Worm (Caenorhabditis elegans): ENCODE data around the gene C11D2.4.

Gene C11D2.4

ce11 chrIV:6156833-6157232, at the start of gene C11D2.4:
Gene C11D2.4 (minus strand): TSS chrIV:6156960.
- TF ChIP-seq ces-1 (GFP tag; optimal IDR thresholded peaks at IDR 0.05): peak; percentile 10
- TF ChIP-seq unc-120 (tag; optimal IDR thresholded peaks at IDR 0.05; ENCODE audit: poor library complexity, severe bottlenecking): no peak
- TF ChIP-seq nhr-2 (tag; optimal IDR thresholded peaks at IDR 0.05): no peak
- TF ChIP-seq lin-32 (GFP tag; optimal IDR thresholded peaks at IDR 0.05): no peak
- no peak for TF ChIP-seq unc-39 (tag; optimal IDR thresholded peaks at IDR 0.05)
- TF ChIP-seq hlh-1 (tag; optimal IDR thresholded peaks at IDR 0.05): no peak
- TF ChIP-seq nhr-12 (tag; optimal IDR thresholded peaks at IDR 0.05): no peak
- no peak for TF ChIP-seq ztf-11 (tag; optimal IDR thresholded peaks at IDR 0.05)
- TF ChIP-seq mls-2 (tag; optimal IDR thresholded peaks at IDR 0.05): no peak
- TF ChIP-seq mep-1 (tag; optimal IDR thresholded peaks at IDR 0.05): peak; percentile 18
- TF ChIP-seq nhr-237 (tag; optimal IDR thresholded peaks at IDR 0.05): peak; percentile 16
- TF ChIP-seq ceh-83 (GFP tag; optimal IDR thresholded peaks at IDR 0.05): no peak
- TF ChIP-seq nhr-28 (tag; optimal IDR thresholded peaks at IDR 0.05): no peak
- no peak for TF ChIP-seq tbx-8 (GFP tag; optimal IDR thresholded peaks at IDR 0.05)
- no peak for TF ChIP-seq blmp-1 (tag; optimal IDR thresholded peaks at IDR 0.05)
- no peak for TF ChIP-seq M03D4.4 (tag; optimal IDR thresholded peaks at IDR 0.05)
- TF ChIP-seq sem-2 (GFP tag; optimal IDR thresholded peaks at IDR 0.05): no peak
- no peak for TF ChIP-seq sptf-1 (tag; optimal IDR thresholded peaks at IDR 0.05)
- TF ChIP-seq lin-13 (tag; optimal IDR thresholded peaks at IDR 0.05): no peak
- TF ChIP-seq snpc-4 (tag; optimal IDR thresholded peaks at IDR 0.05): no peak
- TF ChIP-seq flh-1 (GFP tag; optimal IDR thresholded peaks at IDR 0.05): no peak
- no peak for TF ChIP-seq mab-5 (tag; optimal IDR thresholded peaks at IDR 0.05)
- peak; percentile 23 for TF ChIP-seq lsy-2 (tag; optimal IDR thresholded peaks at IDR 0.05)
- TF ChIP-seq elt-1 (tag; optimal IDR thresholded peaks at IDR 0.05; ENCODE audit: borderline replicate concordance, insufficient read depth): no peak
- no peak for TF ChIP-seq drap-1 (GFP tag; optimal IDR thresholded peaks at IDR 0.05)
- no peak for TF ChIP-seq ceh-39 (tag; optimal IDR thresholded peaks at IDR 0.05)

ce11 chrIV:6206294-6206776, 49.6 kb upstream of the C11D2.4 start, which contains the start of gene C49A9.10:
Gene C49A9.10 (minus strand): TSS chrIV:6206344.
- no peak for TF ChIP-seq sem-2 (GFP tag; optimal IDR thresholded peaks at IDR 0.05)
- no peak for TF ChIP-seq mls-2 (tag; optimal IDR thresholded peaks at IDR 0.05)
- TF ChIP-seq tbx-8 (GFP tag; optimal IDR thresholded peaks at IDR 0.05): no peak
- TF ChIP-seq lsy-2 (tag; optimal IDR thresholded peaks at IDR 0.05): peak; percentile 64
- TF ChIP-seq ham-2 (GFP tag; optimal IDR thresholded peaks at IDR 0.05): no peak
- TF ChIP-seq nhr-2 (tag; optimal IDR thresholded peaks at IDR 0.05): no peak
- TF ChIP-seq unc-120 (tag; optimal IDR thresholded peaks at IDR 0.05; ENCODE audit: poor library complexity, severe bottlenecking): no peak
- peak; percentile 47 for TF ChIP-seq ceh-39 (tag; optimal IDR thresholded peaks at IDR 0.05)
- TF ChIP-seq lin-32 (GFP tag; optimal IDR thresholded peaks at IDR 0.05): peak; percentile 1
- TF ChIP-seq flh-1 (GFP tag; optimal IDR thresholded peaks at IDR 0.05): no peak
- TF ChIP-seq hlh-1 (tag; optimal IDR thresholded peaks at IDR 0.05): no peak
- no peak for TF ChIP-seq nhr-28 (tag; optimal IDR thresholded peaks at IDR 0.05)
- TF ChIP-seq nhr-237 (tag; optimal IDR thresholded peaks at IDR 0.05): peak; percentile 29
- no peak for TF ChIP-seq unc-39 (tag; optimal IDR thresholded peaks at IDR 0.05)
- TF ChIP-seq ceh-83 (GFP tag; optimal IDR thresholded peaks at IDR 0.05): no peak
- no peak for TF ChIP-seq ceh-43 (GFP tag; optimal IDR thresholded peaks at IDR 0.05)
- no peak for TF ChIP-seq ztf-11 (tag; optimal IDR thresholded peaks at IDR 0.05)
- TF ChIP-seq nhr-76 (tag; optimal IDR thresholded peaks at IDR 0.05): no peak
- TF ChIP-seq ces-1 (GFP tag; optimal IDR thresholded peaks at IDR 0.05): peak; percentile 45
- no peak for TF ChIP-seq zip-8 (tag; optimal IDR thresholded peaks at IDR 0.05)
- TF ChIP-seq mep-1 (tag; optimal IDR thresholded peaks at IDR 0.05): peak; percentile 54
- TF ChIP-seq mab-5 (tag; optimal IDR thresholded peaks at IDR 0.05): peak; percentile 28
- TF ChIP-seq M03D4.4 (tag; optimal IDR thresholded peaks at IDR 0.05): peak; percentile 14
- TF ChIP-seq lin-13 (tag; optimal IDR thresholded peaks at IDR 0.05): peak; percentile 35
- no peak for TF ChIP-seq drap-1 (GFP tag; optimal IDR thresholded peaks at IDR 0.05)
- peak; percentile 65 for TF ChIP-seq sptf-1 (tag; optimal IDR thresholded peaks at IDR 0.05)
- no peak for TF ChIP-seq cnd-1 (tag; optimal IDR thresholded peaks at IDR 0.05)
- TF ChIP-seq nhr-12 (tag; optimal IDR thresholded peaks at IDR 0.05): no peak
- no peak for TF ChIP-seq elt-1 (tag; optimal IDR thresholded peaks at IDR 0.05; ENCODE audit: borderline replicate concordance, insufficient read depth)
- no peak for TF ChIP-seq bed-3 (GFP tag; optimal IDR thresholded peaks at IDR 0.05)
- TF ChIP-seq unc-62 (GFP tag; optimal IDR thresholded peaks at IDR 0.05): no peak
- TF ChIP-seq blmp-1 (tag; optimal IDR thresholded peaks at IDR 0.05): no peak
- TF ChIP-seq snpc-4 (tag; optimal IDR thresholded peaks at IDR 0.05): no peak
- TF ChIP-seq elt-3 (tag; optimal IDR thresholded peaks at IDR 0.05): no peak
- peak; percentile 51 for TF ChIP-seq pha-4 (tag; optimal IDR thresholded peaks at IDR 0.05)

- TF ChIP-seq nhr-237 (tag; optimal IDR thresholded peaks at IDR 0.05) (no peak), unc-120 (tag; optimal IDR thresholded peaks at IDR 0.05; ENCODE audit: poor library complexity, severe bottlenecking) (no peak), lsy-2 (tag; optimal IDR thresholded peaks at IDR 0.05) (no peak), tbx-8 (GFP tag; optimal IDR thresholded peaks at IDR 0.05) (no peak), ces-1 (GFP tag; optimal IDR thresholded peaks at IDR 0.05) (no peak), ztf-11 (tag; optimal IDR thresholded peaks at IDR 0.05) (no peak), zip-8 (tag; optimal IDR thresholded peaks at IDR 0.05) (no peak), nhr-76 (tag; optimal IDR thresholded peaks at IDR 0.05) (no peak), mls-2 (tag; optimal IDR thresholded peaks at IDR 0.05) (no peak), hlh-1 (tag; optimal IDR thresholded peaks at IDR 0.05) (no peak), snpc-4 (tag; optimal IDR thresholded peaks at IDR 0.05) (no peak), sem-2 (GFP tag; optimal IDR thresholded peaks at IDR 0.05) (no peak)
These were observed 45.0 kb upstream of the C11D2.4 start, which contains the start of gene tkr-2 for ce11 chrIV:6201769-6202168. Gene tkr-2 (plus strand): TSS chrIV:6202069.

Measured in whole organism, mixed stage, embryonic.